Fruit fly (Drosophila melanogaster): ENCODE measurements around the gene lic.

Gene lic

DNA sequence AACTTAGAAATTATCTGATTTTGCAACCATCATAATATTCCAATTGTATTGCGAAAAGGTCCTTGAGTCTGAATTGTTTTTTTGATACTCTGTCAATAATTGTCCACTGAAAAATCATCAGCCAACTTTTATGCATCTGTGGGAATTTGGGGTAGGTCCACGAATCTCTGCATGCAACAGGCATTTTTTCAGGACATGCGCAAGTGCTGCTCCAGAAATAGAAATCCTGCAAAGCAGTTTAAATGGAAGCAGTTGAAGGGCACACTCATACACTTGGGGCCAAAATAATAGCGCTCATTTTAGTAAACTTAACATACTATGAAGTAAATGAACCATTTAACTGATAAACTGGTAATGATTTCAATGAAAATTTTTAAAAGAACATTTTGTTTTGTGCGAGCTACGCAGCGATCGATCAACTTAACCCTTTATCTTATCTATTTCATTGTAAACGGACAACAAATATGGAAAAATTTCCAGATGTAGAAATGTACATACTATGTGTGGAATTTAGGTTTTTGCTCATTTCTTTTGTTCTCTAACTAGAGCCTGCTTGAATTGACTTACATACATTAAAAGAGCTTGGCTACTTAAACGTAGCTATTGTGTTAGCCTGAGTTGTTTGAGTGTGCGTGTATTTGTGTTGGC lies 39.4 kb downstream of the lic start (continued):
- TF ChIP-seq CG7839 (tag; optimal IDR thresholded peaks at IDR 0.05) (peak; percentile 86), CG4360 (GFP tag; IDR thresholded peaks at IDR 0.05) (no peak), Deaf1 (tag; optimal IDR thresholded peaks at IDR 0.05) (peak; percentile 34), ac (GFP tag; optimal IDR thresholded peaks at IDR 0.05) (peak; percentile 42), CG31388 (GFP tag; optimal IDR thresholded peaks at IDR 0.05) (no peak), grau (tag; optimal IDR thresholded peaks at IDR 0.05) (peak; percentile 82), H15 (GFP tag; IDR thresholded peaks at IDR 0.05) (no peak), CG1233 (GFP tag; optimal IDR thresholded peaks at IDR 0.05) (peak; percentile 77), CG10565 (GFP tag; optimal IDR thresholded peaks at IDR 0.05) (peak; percentile 33), CG7928 (GFP tag; optimal IDR thresholded peaks at IDR 0.05) (peak; percentile 9), pita (GFP tag; optimal IDR thresholded peaks at IDR 0.05) (no peak), CG32532 (GFP tag; IDR thresholded peaks at IDR 0.05) (peak; percentile 34; the same call in 1 of the 2 replicates), Bdp1 (GFP tag; optimal IDR thresholded peaks at IDR 0.05) (peak; percentile 34), CG11560 (tag; IDR thresholded peaks at IDR 0.05) (no peak), NFAT (GFP tag; IDR thresholded peaks at IDR 0.05) (no peak), HmgZ (tag; optimal IDR thresholded peaks at IDR 0.05) (peak; percentile 56), CG7372 (GFP tag; IDR thresholded peaks at IDR 0.05) (no peak), CG9215 (GFP tag; IDR thresholded peaks at IDR 0.05) (no peak), lbe (GFP tag; optimal IDR thresholded peaks at IDR 0.05) (no peak), nerfin-1 (tag; optimal IDR thresholded peaks at IDR 0.05) (peak; percentile 92), p53 (GFP tag; optimal IDR thresholded peaks at IDR 0.05) (peak; percentile 15), pfk (GFP tag; optimal IDR thresholded peaks at IDR 0.05) (no peak), ind (GFP tag; optimal IDR thresholded peaks at IDR 0.05) (peak; percentile 57), Vsx1 (GFP tag; optimal IDR thresholded peaks at IDR 0.05) (peak; percentile 33), Lim3 (GFP tag; IDR thresholded peaks at IDR 0.05) (no peak), ewg (GFP tag; optimal IDR thresholded peaks at IDR 0.05) (peak; percentile 96), scrt (GFP tag; optimal IDR thresholded peaks at IDR 0.05) (peak; percentile 95), Stat92E (GFP tag; optimal IDR thresholded peaks at IDR 0.05) (peak in 1 of 3 experiments; percentile 11), CG43689 (GFP tag; IDR thresholded peaks at IDR 0.05) (no peak), CG8944 (GFP tag; optimal IDR thresholded peaks at IDR 0.05) (peak; percentile 62), BEAF-32 (GFP tag; optimal IDR thresholded peaks at IDR 0.05) (no peak), CG17186 (GFP tag; optimal IDR thresholded peaks at IDR 0.05) (no peak), crol (GFP tag; IDR thresholded peaks at IDR 0.05) (no peak), Mrtf (GFP tag; IDR thresholded peaks at IDR 0.05) (no peak), CG2712 (tag; optimal IDR thresholded peaks at IDR 0.05) (peak; percentile 77), zen (tag; optimal IDR thresholded peaks at IDR 0.05) (peak; percentile 50), stwl (tag; optimal IDR thresholded peaks at IDR 0.05) (no peak), CG2116 (GFP tag; optimal IDR thresholded peaks at IDR 0.05) (peak; percentile 17), CG12155 (GFP tag; optimal IDR thresholded peaks at IDR 0.05) (peak; percentile 39), CG8359 (GFP tag; optimal IDR thresholded peaks at IDR 0.05; ENCODE audit: borderline replicate concordance) (peak; percentile 36), Side (GFP tag; optimal IDR thresholded peaks at IDR 0.05) (peak; percentile 40), CG6254 (GFP tag; optimal IDR thresholded peaks at IDR 0.05) (peak; percentile 50), CG11398 (GFP tag; optimal IDR thresholded peaks at IDR 0.05) (peak; percentile 59), TFAM (GFP tag; optimal IDR thresholded peaks at IDR 0.05) (no peak), Lhr (GFP tag; optimal IDR thresholded peaks at IDR 0.05) (peak; percentile 48), bsh (GFP tag; optimal IDR thresholded peaks at IDR 0.05) (peak; percentile 54 to 70), CG14014 (GFP tag; IDR thresholded peaks at IDR 0.05) (0 out of 2 replicates have a peak, but pooled peaks have one; percentile 39), org-1 (GFP tag; optimal IDR thresholded peaks at IDR 0.05) (peak; percentile 80), cg (GFP tag; optimal IDR thresholded peaks at IDR 0.05) (no peak)

Data from whole organism, embryonic.